Fruit fly (Drosophila melanogaster): ENCODE measurements around the gene CG13992.

dm6 chr2L:5967702-5968616 is at the start of gene CG13992, which contains the start of gene Ucp4C:
- TF ChIP-seq psq (optimal IDR thresholded peaks at IDR 0.05) (no peak), h (optimal IDR thresholded peaks at IDR 0.05) (no peak), insv (optimal IDR thresholded peaks at IDR 0.05) (no peak)

Data from Kc167 (cell line).